Fruit fly (Drosophila melanogaster) whole organism, embryonic: ENCODE results near the gene Tpst.
A peak's percentile ranks its signal among the peaks of the same experiment; 100 is the strongest.

ENCODE experiments used
- Asciz ChIP-seq: fragments of 200-800 bp; sonication (Bioruptor generic); optimal IDR thresholded peaks from 2 replicates; lab custom pipeline; 2017; ENCODE audit warnings: missing biosample characterization, mild to moderate bottlenecking, missing genetic modification characterization, missing genetic modification reagents
- Atf6 ChIP-seq: fragments of 200-800 bp; sonication (Bioruptor generic); IDR thresholded peaks from 2 replicates; pipeline ENCODE4 v1.3.6; 2022; ENCODE audit warnings: missing biosample characterization, missing genetic modification characterization
- Awh ChIP-seq: fragments of 200-800 bp; sonication (Bioruptor generic); IDR thresholded peaks from 2 replicates; pipeline ENCODE4, ENCODE4 v1.3.6; 2022; ENCODE audit warnings: missing biosample characterization, missing genetic modification characterization
- Blimp-1 ChIP-seq: fragments of 200-800 bp; sonication (Bioruptor generic); optimal IDR thresholded peaks from 3 replicates; lab custom pipeline; 2018; ENCODE audit warnings: missing biosample characterization, missing genetic modification characterization, mild to moderate bottlenecking, moderate library complexity, missing genetic modification reagents
- BtbVII ChIP-seq: fragments of 200-800 bp; sonication (Bioruptor generic); optimal IDR thresholded peaks from 3 replicates; lab custom pipeline; 2017; ENCODE audit warnings: missing biosample characterization, mild to moderate bottlenecking, missing genetic modification characterization
- Bteb2 ChIP-seq: fragments of 200-800 bp; sonication (Bioruptor generic); optimal IDR thresholded peaks from 2 replicates; lab custom pipeline; 2016; ENCODE audit warnings: missing biosample characterization, missing genetic modification characterization
- CG12071 ChIP-seq: fragments of 200-800 bp; sonication (Bioruptor generic); optimal IDR thresholded peaks from 3 replicates; lab custom pipeline; 2018; ENCODE audit warnings: missing biosample characterization, mild to moderate bottlenecking, missing genetic modification characterization
- CG12104 ChIP-seq: fragments of 200-800 bp; sonication (Bioruptor generic); optimal IDR thresholded peaks from 3 replicates; lab custom pipeline; 2016; ENCODE audit warnings: missing biosample characterization, missing genetic modification characterization
- CG1233 ChIP-seq: fragments of 200-800 bp; sonication (Bioruptor generic); optimal IDR thresholded peaks from 4 replicates; lab custom pipeline; 2018; ENCODE audit warnings: missing biosample characterization, mild to moderate bottlenecking, missing genetic modification characterization
- CG13624 ChIP-seq: fragments of 200-800 bp; sonication (Bioruptor generic); optimal IDR thresholded peaks from 2 replicates; lab custom pipeline; 2016; ENCODE audit warnings: missing biosample characterization, missing genetic modification characterization
- CG14014 ChIP-seq: fragments of 200-800 bp; sonication (Bioruptor generic); IDR thresholded peaks from 2 replicates; pipeline ENCODE4 v1.3.6; 2022; ENCODE audit warnings: missing biosample characterization, missing genetic modification characterization
- CG14050 ChIP-seq: fragments of 200-800 bp; sonication (Bioruptor generic); IDR thresholded peaks from 3 replicates; pipeline ENCODE4 v1.3.6; 2022; ENCODE audit warnings: missing biosample characterization, missing genetic modification characterization
- CG15011 ChIP-seq: fragments of 200-800 bp; sonication (Bioruptor generic); optimal IDR thresholded peaks from 3 replicates; lab custom pipeline; 2018; ENCODE audit warnings: missing biosample characterization, mild to moderate bottlenecking, missing genetic modification characterization
- CG15269 ChIP-seq: fragments of 200-800 bp; sonication (Bioruptor generic); optimal IDR thresholded peaks from 2 replicates; lab custom pipeline; 2018; ENCODE audit warnings: missing biosample characterization, mild to moderate bottlenecking, missing genetic modification characterization, moderate library complexity
- CG17359 ChIP-seq: fragments of 200-800 bp; sonication (Bioruptor generic); optimal IDR thresholded peaks from 3 replicates; lab custom pipeline; 2018; ENCODE audit warnings: missing biosample characterization, mild to moderate bottlenecking, missing genetic modification characterization, moderate library complexity
- CG18764 ChIP-seq: fragments of 200-800 bp; sonication (Bioruptor generic); optimal IDR thresholded peaks from 3 replicates; lab custom pipeline; 2016; ENCODE audit warnings: missing biosample characterization, missing genetic modification characterization
- CG32767 ChIP-seq: fragments of 200-800 bp; sonication (Bioruptor generic); IDR thresholded peaks from 2 replicates; pipeline ENCODE4 v1.3.6; 2022; ENCODE audit warnings: missing biosample characterization, missing genetic modification characterization
- CG33557 ChIP-seq: fragments of 200-800 bp; sonication (Bioruptor generic); optimal IDR thresholded peaks from 2 replicates; lab custom pipeline; 2019; ENCODE audit warnings: missing biosample characterization, mild to moderate bottlenecking, missing genetic modification characterization, moderate library complexity
- CG34224 ChIP-seq: fragments of 200-800 bp; sonication (Bioruptor generic); IDR thresholded peaks from 3 replicates; pipeline ENCODE4 v1.3.6; 2022; ENCODE audit warnings: missing biosample characterization, missing genetic modification characterization; ENCODE audit not compliant: partially characterized antibody
- CG34422 ChIP-seq: fragments of 200-800 bp; sonication (Bioruptor generic); IDR thresholded peaks from 3 replicates; pipeline ENCODE4 v1.3.6; 2022; ENCODE audit warnings: missing biosample characterization, missing genetic modification characterization
- CG42726 ChIP-seq: fragments of 200-800 bp; sonication (Bioruptor generic); IDR thresholded peaks from 2 replicates; pipeline ENCODE4 v1.3.6; 2022; ENCODE audit warnings: missing biosample characterization, missing genetic modification characterization; ENCODE audit not compliant: partially characterized antibody
- CG4424 ChIP-seq: fragments of 200-800 bp; sonication (Bioruptor generic); optimal IDR thresholded peaks from 3 replicates; lab custom pipeline; 2016; ENCODE audit warnings: missing biosample characterization, missing genetic modification characterization
- CG8924 ChIP-seq: fragments of 200-800 bp; optimal IDR thresholded peaks from 3 replicates; lab custom pipeline; 2019; ENCODE audit warnings: missing biosample characterization, mild to moderate bottlenecking, missing genetic modification characterization, moderate library complexity
- CG8944 ChIP-seq: fragments of 200-800 bp; sonication (Bioruptor generic); optimal IDR thresholded peaks from 3 replicates; lab custom pipeline; 2016; ENCODE audit warnings: missing biosample characterization, missing genetic modification characterization
- CG9215 ChIP-seq: fragments of 200-800 bp; sonication (Bioruptor generic); IDR thresholded peaks from 2 replicates; pipeline ENCODE4 v1.3.6; 2022; ENCODE audit warnings: missing biosample characterization, missing genetic modification characterization
- CoRest ChIP-seq: fragments of 200-800 bp; sonication (Bioruptor generic); optimal IDR thresholded peaks from 3 replicates; lab custom pipeline; 2018; ENCODE audit warnings: missing biosample characterization, mild to moderate bottlenecking, missing genetic modification characterization, moderate library complexity
- Gug ChIP-seq: fragments of 200-800 bp; sonication (Bioruptor generic); IDR thresholded peaks from 4 replicates; pipeline ENCODE4 v1.3.6; 2022; ENCODE audit warnings: missing biosample characterization, missing genetic modification characterization
- Hand ChIP-seq: fragments of 200-800 bp; sonication (Bioruptor generic); optimal IDR thresholded peaks from 2 replicates; lab custom pipeline; 2017; ENCODE audit warnings: mild to moderate bottlenecking, missing biosample characterization, missing genetic modification reagents, missing genetic modification characterization
- HmgD ChIP-seq: fragments of 200-800 bp; sonication (Bioruptor generic); optimal IDR thresholded peaks from 3 replicates; lab custom pipeline; 2016; ENCODE audit warnings: missing biosample characterization, missing genetic modification characterization
- HmgZ ChIP-seq: fragments of 200-800 bp; sonication (Bioruptor generic); optimal IDR thresholded peaks from 2 replicates; lab custom pipeline; 2018; ENCODE audit warnings: missing biosample characterization, mild to moderate bottlenecking, missing genetic modification characterization
- Hr3 ChIP-seq: fragments of 200-800 bp; sonication (Bioruptor generic); optimal IDR thresholded peaks from 3 replicates; lab custom pipeline; 2016; ENCODE audit warnings: missing biosample characterization, missing genetic modification characterization
- Hr51 ChIP-seq, 2 experiments: fragments of 200-800 bp; sonication (Bioruptor generic); optimal IDR thresholded peaks; 2 replicates in 1 of 2; 3 replicates in 1 of 2; lab custom pipeline; 2016 to 2018; ENCODE audit warnings: missing biosample characterization in 2 of 2, missing genetic modification characterization in 2 of 2, mild to moderate bottlenecking in 1 of 2, moderate library complexity in 1 of 2
- MBD-R2 ChIP-seq: fragments of 200-800 bp; sonication (Bioruptor generic); IDR thresholded peaks from 2 replicates; pipeline ENCODE4 v1.3.6; 2022; ENCODE audit warnings: missing biosample characterization, missing genetic modification characterization
- Med ChIP-seq: fragments of 200-800 bp; sonication (Bioruptor generic); peaks from one replicate; lab custom pipeline; 2016; ENCODE audit warnings: missing biosample characterization, missing genetic modification characterization, mild to moderate bottlenecking, inconsistent platforms, moderate library complexity
- Ptx1 ChIP-seq: fragments of 200-800 bp; sonication (Bioruptor generic); IDR thresholded peaks from 2 replicates; pipeline ENCODE4 v1.3.6; 2022; ENCODE audit warnings: missing biosample characterization, missing genetic modification characterization
- ase ChIP-seq: fragments of 200-800 bp; sonication (Bioruptor generic); IDR thresholded peaks from 3 replicates; pipeline ENCODE4 v1.3.6; 2022; ENCODE audit warnings: missing biosample characterization, missing genetic modification characterization
- ash1 ChIP-seq: fragments of 200-800 bp; sonication (Bioruptor generic); optimal IDR thresholded peaks from 2 replicates; lab custom pipeline; 2018; ENCODE audit warnings: missing biosample characterization, mild to moderate bottlenecking, missing genetic modification characterization
- bab2 ChIP-seq: fragments of 200-800 bp; sonication (Bioruptor generic); optimal IDR thresholded peaks from 2 replicates; lab custom pipeline; 2016; ENCODE audit warnings: missing biosample characterization, missing genetic modification characterization
- br ChIP-seq: fragments of >200 bp; optimal IDR thresholded peaks from 2 replicates; lab custom pipeline; 2017
- disco-r ChIP-seq: fragments of 200-800 bp; sonication (Bioruptor generic); optimal IDR thresholded peaks from 2 replicates; lab custom pipeline; 2016; ENCODE audit warnings: missing biosample characterization, missing genetic modification characterization
- dmrt11E ChIP-seq: fragments of 200-800 bp; sonication (Bioruptor generic); optimal IDR thresholded peaks from 3 replicates; lab custom pipeline; 2018; ENCODE audit warnings: missing biosample characterization, mild to moderate bottlenecking, missing genetic modification characterization, moderate library complexity
- emc ChIP-seq: fragments of 200-800 bp; sonication (Bioruptor generic); optimal IDR thresholded peaks from 2 replicates; lab custom pipeline; 2016; ENCODE audit warnings: missing biosample characterization, missing genetic modification characterization
- ewg ChIP-seq: fragments of 200-800 bp; sonication (Bioruptor generic); optimal IDR thresholded peaks from 3 replicates; lab custom pipeline; 2017; ENCODE audit warnings: mild to moderate bottlenecking, missing biosample characterization, missing genetic modification reagents, missing genetic modification characterization
- exex ChIP-seq: fragments of 200-800 bp; sonication (Bioruptor generic); optimal IDR thresholded peaks from 4 replicates; lab custom pipeline; 2018; ENCODE audit warnings: missing biosample characterization, mild to moderate bottlenecking, missing genetic modification characterization, moderate library complexity
- gce ChIP-seq: fragments of 200-800 bp; sonication (Bioruptor generic); IDR thresholded peaks from 3 replicates; pipeline ENCODE4 v1.3.6; 2022; ENCODE audit warnings: missing biosample characterization, missing genetic modification characterization
- kah ChIP-seq: fragments of 200-800 bp; sonication (Bioruptor generic); optimal IDR thresholded peaks from 2 replicates; lab custom pipeline; 2018; ENCODE audit warnings: missing biosample characterization, mild to moderate bottlenecking, missing genetic modification characterization
- lov ChIP-seq, 2 experiments: fragments of 200-800 bp in 1 of 2; fragments of >200 bp in 1 of 2; sonication (Bioruptor generic) in 1 of 2; IDR thresholded peaks in 1 of 2; optimal IDR thresholded peaks in 1 of 2; 2 replicates in 1 of 2; 3 replicates in 1 of 2; pipeline versions ENCODE4 v1.3.6 to Lab custom; 2017 to 2022; ENCODE audit warnings: missing biosample characterization in 1 of 2, missing genetic modification characterization in 1 of 2
- onecut ChIP-seq: fragments of 200-800 bp; sonication (Bioruptor generic); IDR thresholded peaks from 2 replicates; pipeline ENCODE4 v1.3.6; 2022; ENCODE audit warnings: missing biosample characterization, missing genetic modification characterization
- sima ChIP-seq: fragments of 200-800 bp; sonication (Bioruptor generic); optimal IDR thresholded peaks from 2 replicates; lab custom pipeline; 2016; ENCODE audit warnings: missing biosample characterization, missing genetic modification characterization
- sr ChIP-seq: fragments of 200-800 bp; sonication (Bioruptor generic); IDR thresholded peaks from 3 replicates; pipeline ENCODE4 v1.3.6; 2022; ENCODE audit warnings: missing biosample characterization, missing genetic modification characterization

The Tpst gene

DNA sequence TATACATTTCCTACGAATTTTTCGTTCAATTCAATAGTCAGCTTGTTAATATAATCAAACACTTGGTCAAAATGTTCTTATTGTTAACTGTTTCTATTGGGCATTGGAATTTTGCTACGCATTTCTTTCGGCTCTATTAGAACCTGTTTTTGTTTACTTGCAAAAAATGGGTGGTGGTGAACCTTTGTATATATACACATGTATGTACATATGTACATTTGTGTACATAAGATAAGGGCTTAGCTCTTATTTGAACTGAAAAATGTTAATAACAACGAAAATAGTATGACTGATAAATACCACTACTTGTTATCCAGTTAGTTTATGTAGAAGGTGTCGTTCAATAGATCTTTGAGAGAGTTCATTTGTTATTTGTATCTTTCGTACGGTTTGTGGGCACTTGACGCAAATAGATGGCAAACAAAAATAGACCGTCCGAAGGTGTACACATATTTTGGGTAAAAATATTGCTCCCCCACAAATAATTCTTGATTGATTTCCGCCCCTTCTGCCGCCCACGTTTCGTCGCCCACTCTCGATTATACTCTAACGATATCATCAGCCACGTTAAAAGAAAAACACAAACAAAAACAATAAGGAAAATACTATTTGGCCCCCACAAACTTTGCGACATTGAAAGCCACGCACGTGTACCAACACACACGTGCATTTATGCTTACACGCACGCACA, 62.4 kb downstream of the Tpst start (continued):
- TF ChIP-seq CG15269 (tag; lab: Kevin White, UChicago), result peak; percentile 22
- TF ChIP-seq CG32767 (GFP tag; lab: Robert Waterston, UW), result no peak; the same call in 1 of the 2 replicates
- TF ChIP-seq HmgD, result no peak
- peak; percentile 27 for TF ChIP-seq CG17359 (tag; lab: Kevin White, UChicago)
- TF ChIP-seq Blimp-1 (GFP tag; lab: Kevin White, UChicago), result peak; percentile 22
- TF ChIP-seq emc, result no peak
- TF ChIP-seq CG33557 (GFP tag; lab: Kevin White, UChicago), result peak; percentile 18
- no peak for TF ChIP-seq lov (optimal IDR thresholded peaks at IDR 0.05; lab: Kevin White, UChicago)
- TF ChIP-seq lov (GFP tag; IDR thresholded peaks at IDR 0.05; lab: Robert Waterston, UW), result no peak
- peak; percentile 48; the same call in 1 of the 2 replicates for TF ChIP-seq CG14014 (GFP tag; lab: Robert Waterston, UW)
- TF ChIP-seq CG1233 (GFP tag; lab: Kevin White, UChicago), result peak; percentile 37
- TF ChIP-seq BtbVII (GFP tag; lab: Kevin White, UChicago), result peak; percentile 56
- peak; percentile 16 for TF ChIP-seq exex
- no peak for TF ChIP-seq Gug
- TF ChIP-seq CG34422 (GFP tag; lab: Robert Waterston, UW), result no peak
- TF ChIP-seq CG9215, result no peak
- TF ChIP-seq MBD-R2 (GFP tag; lab: Robert Waterston, UW), result no peak
- no peak for TF ChIP-seq sima
- no peak for TF ChIP-seq ewg (GFP tag; lab: Kevin White, UChicago)
- peak; percentile 36 for TF ChIP-seq CoRest (tag; lab: Kevin White, UChicago)
- no peak for TF ChIP-seq CG42726
- TF ChIP-seq Atf6, result peak; percentile 67; the same call in 1 of the 2 replicates
- TF ChIP-seq sr (GFP tag; lab: Robert Waterston, UW), result peak; percentile 89
- TF ChIP-seq br, result no peak
- TF ChIP-seq CG34224 (GFP tag; lab: Robert Waterston, UW), result no peak
- TF ChIP-seq CG12071 (GFP tag; lab: Kevin White, UChicago), result peak; percentile 55
- TF ChIP-seq HmgZ, result peak; percentile 46
- TF ChIP-seq dmrt11E (tag; lab: Kevin White, UChicago), result peak; percentile 14
- no peak for TF ChIP-seq Bteb2 (GFP tag; lab: Kevin White, UChicago)
- TF ChIP-seq CG13624 (GFP tag; lab: Kevin White, UChicago), result peak; percentile 10
- no peak for TF ChIP-seq bab2 (GFP tag; lab: Kevin White, UChicago)
- TF ChIP-seq Hand (GFP tag; lab: Kevin White, UChicago), result no peak
- peak; percentile 12 for TF ChIP-seq CG18764 (GFP tag; lab: Kevin White, UChicago)
- TF ChIP-seq gce (GFP tag; lab: Robert Waterston, UW), result 0 out of 3 replicates have a peak, but pooled peaks have one; percentile 25
- no peak for TF ChIP-seq Ptx1 (GFP tag; lab: Robert Waterston, UW)
- TF ChIP-seq Hr3 (GFP tag; lab: Kevin White, UChicago), result no peak
- TF ChIP-seq CG4424 (GFP tag; lab: Kevin White, UChicago), result no peak
- TF ChIP-seq Hr51 (GFP tag; optimal IDR thresholded peaks at IDR 0.05; lab: Kevin White, UChicago), result no peak
- no peak for TF ChIP-seq CG8924 (tag; lab: Kevin White, UChicago)
- TF ChIP-seq CG14050 (GFP tag; lab: Robert Waterston, UW), result no peak
- peak; percentile 49 for TF ChIP-seq Asciz (GFP tag; lab: Kevin White, UChicago)
- no peak for TF ChIP-seq Awh (GFP tag; lab: Robert Waterston, UW)
- TF ChIP-seq ash1 (GFP tag; lab: Kevin White, UChicago), result peak; percentile 64
- TF ChIP-seq CG12104 (GFP tag; lab: Kevin White, UChicago), result no peak
- TF ChIP-seq kah (GFP tag; lab: Kevin White, UChicago), result no peak
- no peak for TF ChIP-seq ase (GFP tag; lab: Robert Waterston, UW)
- peak; percentile 62 for TF ChIP-seq Med (GFP tag; lab: Kevin White, UChicago)
- TF ChIP-seq CG8944 (GFP tag; lab: Kevin White, UChicago), result no peak
- TF ChIP-seq CG15011, result peak; percentile 64
- TF ChIP-seq disco-r (GFP tag; lab: Kevin White, UChicago), result no peak
- TF ChIP-seq onecut (GFP tag; lab: Robert Waterston, UW), result no peak
